Worm (Caenorhabditis elegans) whole organism, L3 larva: ENCODE measurements around the gene mstr-2.

Experiments used
- ZK546.5 ChIP-seq: sonication (generic microtip); optimal IDR thresholded peaks from 2 replicates; lab custom pipeline; 2017; ENCODE audit warnings: missing biosample characterization, missing genetic modification characterization
- elt-3 ChIP-seq, 3 experiments: fragments of 150-350 bp in 1 of 3; sonication (generic microtip) in 2 of 3; optimal IDR thresholded peaks; 2 replicates in 2 of 3; 4 replicates in 1 of 3; lab custom pipeline; 2014 to 2017; ENCODE audit warnings: missing biosample characterization in 3 of 3, missing genetic modification characterization in 3 of 3
- lin-39 ChIP-seq: fragments of 150-350 bp; optimal IDR thresholded peaks from 2 replicates; lab custom pipeline; 2018; ENCODE audit warnings: missing biosample characterization, missing genetic modification reagents, missing genetic modification characterization
- nfya-1 ChIP-seq: sonication (generic microtip); optimal IDR thresholded peaks from 2 replicates; lab custom pipeline; 2017; ENCODE audit warnings: missing genetic modification characterization, mild to moderate bottlenecking, missing compliant biosample characterization, antibody characterized with exemption, moderate library complexity; ENCODE audit not compliant: insufficient read depth
- nhr-11 ChIP-seq: fragments of 150-350 bp; optimal IDR thresholded peaks from 2 replicates; lab custom pipeline; 2014; ENCODE audit warnings: missing biosample characterization, missing genetic modification characterization

- TF ChIP-seq elt-3 (tag; optimal IDR thresholded peaks at IDR 0.05; lab: Kevin White, UChicago) (no peak), nhr-11 (tag; lab: Kevin White, UChicago) (no peak), nfya-1 (tag; lab: Kevin White, UChicago) (no peak), ZK546.5 (tag; lab: Kevin White, UChicago) (no peak), lin-39 (no peak)
Observed at ce11 chrIII:4517781-4518180, 48.9 kb downstream of the mstr-2 start.
